Worm (Caenorhabditis elegans) whole organism, L4 larva: ENCODE measurements around the gene ssq-1.

Source experiments
- F26F4.8 ChIP-seq: fragments of 200-800 bp; sonication (Bioruptor generic); conservative IDR thresholded peaks from 2 replicates; pipeline ENCODE4 v1.3.6; 2022; ENCODE audit warnings: missing genetic modification characterization, missing compliant biosample characterization
- F44E2.7 ChIP-seq: fragments of 200-800 bp; sonication (Bioruptor generic); IDR thresholded peaks from 2 replicates; pipeline ENCODE4 v2.1.2; 2022; ENCODE audit warnings: missing genetic modification characterization, missing compliant biosample characterization
- T26A8.4 ChIP-seq: fragments of 200-800 bp; sonication (Bioruptor generic); IDR thresholded peaks from 2 replicates; pipeline ENCODE4 v1.3.6; 2022; ENCODE audit warnings: missing genetic modification characterization, missing compliant biosample characterization
- Y5F2A.4 ChIP-seq: fragments of 200-800 bp; sonication (Bioruptor generic); optimal IDR thresholded peaks from 2 replicates; lab custom pipeline; 2018; ENCODE audit warnings: mild to moderate bottlenecking, missing genetic modification characterization, missing compliant biosample characterization
- aha-1 ChIP-seq: fragments of 150-350 bp; peaks from one replicate; lab custom pipeline; 2014; ENCODE audit warnings: missing biosample characterization, missing genetic modification characterization
- aly-2 ChIP-seq: sonication (generic microtip); optimal IDR thresholded peaks from 2 replicates; lab custom pipeline; 2018; ENCODE audit warnings: missing biosample characterization, missing genetic modification characterization
- attf-4 ChIP-seq: sonication (generic microtip); optimal IDR thresholded peaks from 3 replicates; lab custom pipeline; 2017; ENCODE audit warnings: missing biosample characterization, missing genetic modification characterization
- ceh-62 ChIP-seq: sonication (generic microtip); optimal IDR thresholded peaks from 2 replicates; lab custom pipeline; 2017; ENCODE audit warnings: missing biosample characterization, missing genetic modification characterization
- ceh-82 ChIP-seq: sonication (generic microtip); optimal IDR thresholded peaks from 2 replicates; lab custom pipeline; 2017; ENCODE audit warnings: missing biosample characterization, missing genetic modification characterization
- ces-1 ChIP-seq: fragments of 150-350 bp; sonication (generic microtip); optimal IDR thresholded peaks from 4 replicates; lab custom pipeline; 2014; ENCODE audit warnings: missing biosample characterization, missing genetic modification reagents, missing genetic modification characterization
- daf-12 ChIP-seq: fragments of 150-350 bp; optimal IDR thresholded peaks from 2 replicates; lab custom pipeline; 2014; ENCODE audit warnings: missing biosample characterization, missing genetic modification reagents, missing genetic modification characterization
- daf-16 ChIP-seq, 3 experiments: sonication (generic microtip); optimal IDR thresholded peaks; 2 replicates each; lab custom pipeline; 2016 to 2017; ENCODE audit warnings: missing genetic modification characterization in 3 of 3, missing genetic modification reagents in 3 of 3, mild to moderate bottlenecking in 2 of 3, missing compliant biosample characterization in 2 of 3, missing biosample characterization in 1 of 3, moderate library complexity in 1 of 3
- daf-8 ChIP-seq: fragments of 200-800 bp; sonication (Bioruptor generic); IDR thresholded peaks from 2 replicates; pipeline ENCODE4 v1.3.6; 2022; ENCODE audit warnings: missing genetic modification characterization, missing compliant biosample characterization
- dmd-9 ChIP-seq: fragments of 200-800 bp; sonication (Bioruptor generic); IDR thresholded peaks from 2 replicates; pipeline ENCODE4 v1.3.6; 2022; ENCODE audit warnings: missing genetic modification reagents, missing genetic modification characterization, missing compliant biosample characterization
- dve-1 ChIP-seq: sonication (generic microtip); optimal IDR thresholded peaks from 2 replicates; lab custom pipeline; 2017; ENCODE audit warnings: antibody characterized with exemption, mild to moderate bottlenecking, missing genetic modification characterization, missing compliant biosample characterization; ENCODE audit not compliant: insufficient read depth
- egl-27 ChIP-seq: sonication (generic microtip); optimal IDR thresholded peaks from 3 replicates; lab custom pipeline; 2017; ENCODE audit warnings: missing biosample characterization, missing genetic modification reagents, missing genetic modification characterization
- egl-43 ChIP-seq: fragments of 200-800 bp; sonication (Bioruptor generic); IDR thresholded peaks from 2 replicates; pipeline ENCODE4 v1.3.6; 2022; ENCODE audit warnings: missing genetic modification reagents, missing genetic modification characterization, missing compliant biosample characterization
- gei-8 ChIP-seq: fragments of 200-800 bp; sonication (Bioruptor generic); optimal IDR thresholded peaks from 2 replicates; lab custom pipeline; 2018; ENCODE audit warnings: mild to moderate bottlenecking, missing genetic modification characterization, missing compliant biosample characterization
- lin-1 ChIP-seq: fragments of 200-800 bp; sonication (Bioruptor generic); IDR thresholded peaks from 2 replicates; pipeline ENCODE4 v1.3.6; 2022; ENCODE audit warnings: missing genetic modification reagents, missing genetic modification characterization, missing compliant biosample characterization
- lin-39 ChIP-seq: fragments of 150-350 bp; optimal IDR thresholded peaks from 2 replicates; lab custom pipeline; 2014; ENCODE audit warnings: missing biosample characterization, missing genetic modification reagents, missing genetic modification characterization
- lir-3 ChIP-seq: sonication (generic microtip); optimal IDR thresholded peaks from 2 replicates; lab custom pipeline; 2016; ENCODE audit warnings: mild to moderate bottlenecking, missing genetic modification characterization, missing compliant biosample characterization
- madf-5 ChIP-seq, 2 experiments: fragments of 200-800 bp; sonication (Bioruptor generic); IDR thresholded peaks; 2 replicates each; pipeline ENCODE4 v1.3.6; 2022; ENCODE audit warnings: missing compliant biosample characterization in 2 of 2, missing genetic modification characterization in 2 of 2
- mdt-29 ChIP-seq: fragments of 200-800 bp; sonication (Bioruptor generic); IDR thresholded peaks from 2 replicates; pipeline ENCODE4 v1.3.6; 2022; ENCODE audit warnings: missing genetic modification reagents, missing genetic modification characterization, missing compliant biosample characterization
- nhr-10 ChIP-seq: fragments of 150-350 bp; optimal IDR thresholded peaks from 2 replicates; lab custom pipeline; 2014; ENCODE audit warnings: missing biosample characterization, missing genetic modification characterization
- nhr-11 ChIP-seq: fragments of 150-350 bp; optimal IDR thresholded peaks from 2 replicates; lab custom pipeline; 2014; ENCODE audit warnings: missing biosample characterization, missing genetic modification characterization
- pqm-1 ChIP-seq: sonication (generic microtip); optimal IDR thresholded peaks from 2 replicates; lab custom pipeline; 2017; ENCODE audit warnings: missing biosample characterization, missing genetic modification characterization
- rbr-2 ChIP-seq: sonication (generic microtip); optimal IDR thresholded peaks from 2 replicates; lab custom pipeline; 2016; ENCODE audit warnings: missing genotype, missing genetic modification characterization, missing compliant biosample characterization
- saeg-2 ChIP-seq: fragments of 200-800 bp; sonication (Bioruptor generic); IDR thresholded peaks from 2 replicates; pipeline ENCODE4 v1.3.6; 2022; ENCODE audit warnings: missing genetic modification reagents, missing genetic modification characterization, missing compliant biosample characterization
- spr-1 ChIP-seq: sonication (generic microtip); optimal IDR thresholded peaks from 2 replicates; lab custom pipeline; 2016; ENCODE audit warnings: mild to moderate bottlenecking, missing genetic modification characterization, missing compliant biosample characterization
- tag-97 ChIP-seq: fragments of 200-800 bp; sonication (Bioruptor generic); IDR thresholded peaks from 2 replicates; pipeline ENCODE4 v1.3.6; 2022; ENCODE audit warnings: missing genetic modification characterization, missing compliant biosample characterization
- tra-1 ChIP-seq: fragments of 200-800 bp; sonication (Bioruptor generic); IDR thresholded peaks from 2 replicates; pipeline ENCODE4 v1.3.6; 2022; ENCODE audit warnings: missing genetic modification reagents, missing genetic modification characterization, missing compliant biosample characterization
- unc-39 ChIP-seq: sonication (generic microtip); optimal IDR thresholded peaks from 2 replicates; lab custom pipeline; 2017; ENCODE audit warnings: missing biosample characterization, missing genetic modification characterization
- unc-62 ChIP-seq, 3 experiments: fragments of 150-350 bp in 1 of 3; sonication (generic microtip); optimal IDR thresholded peaks in 2 of 3; peaks in 1 of 3; 1 replicate in 1 of 3; 2 replicates in 2 of 3; lab custom pipeline; 2014 to 2017; ENCODE audit warnings: missing biosample characterization in 3 of 3, missing genetic modification characterization in 3 of 3, missing genetic modification reagents in 3 of 3, missing genotype in 1 of 3
- zfp-2 ChIP-seq: sonication (generic microtip); optimal IDR thresholded peaks from 2 replicates; lab custom pipeline; 2016; ENCODE audit warnings: mild to moderate bottlenecking, missing genetic modification characterization, missing compliant biosample characterization
- zfp-3 ChIP-seq: fragments of 200-800 bp; sonication (Bioruptor generic); conservative IDR thresholded peaks from 2 replicates; pipeline ENCODE4 v1.3.6; 2022; ENCODE audit warnings: missing genetic modification reagents, missing genetic modification characterization, missing compliant biosample characterization
- zip-2 ChIP-seq: fragments of 150-350 bp; optimal IDR thresholded peaks from 2 replicates; lab custom pipeline; 2014; ENCODE audit warnings: missing biosample characterization, missing genetic modification characterization
- ztf-11 ChIP-seq: fragments of 150-350 bp; optimal IDR thresholded peaks from 2 replicates; lab custom pipeline; 2014; ENCODE audit warnings: missing biosample characterization, missing genetic modification characterization

ssq-1 gene

DNA sequence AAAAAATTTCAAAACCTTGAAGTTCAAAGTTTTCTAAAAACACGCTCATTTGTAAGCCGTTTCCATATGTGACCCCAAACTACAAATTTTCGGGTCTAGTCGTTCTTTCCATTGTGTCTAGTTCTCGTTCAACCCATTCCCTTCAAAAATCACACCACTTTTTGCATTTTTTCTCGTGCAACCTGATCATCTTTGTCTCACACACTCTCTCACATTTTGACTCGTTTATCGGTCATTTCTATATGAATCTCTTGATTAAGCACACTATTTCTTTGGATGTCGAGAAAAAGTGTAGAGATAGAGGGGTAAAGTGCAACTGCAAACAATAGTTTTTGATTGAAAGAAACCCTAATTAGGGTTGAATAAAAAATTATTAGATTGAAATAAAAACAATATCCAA is 48.8 kb upstream of the ssq-1 start (continued):
- TF ChIP-seq dve-1 (peak; percentile 85), daf-16 (GFP tag; optimal IDR thresholded peaks at IDR 0.05; lab: Kevin White, UChicago) (no peak), daf-16 (tag; optimal IDR thresholded peaks at IDR 0.05; lab: Kevin White, UChicago) (peak; percentile 70), F44E2.7 (no peak), daf-12 (no peak), gei-8 (no peak), aly-2 (no peak), zip-2 (tag; lab: Kevin White, UChicago) (no peak), mdt-29 (GFP tag; lab: Robert Waterston, UW) (no peak), egl-43 (GFP tag; lab: Robert Waterston, UW) (no peak), madf-5 (GFP tag; IDR thresholded peaks at IDR 0.05; lab: Robert Waterston, UW) (no peak), pqm-1 (tag; lab: Kevin White, UChicago) (peak; percentile 40), T26A8.4 (GFP tag; lab: Robert Waterston, UW) (0 out of 2 replicates have a peak, but pooled peaks have one; percentile 19), ceh-62 (tag; lab: Kevin White, UChicago) (no peak), lin-1 (peak; percentile 81; the same call in 1 of the 2 replicates), daf-8 (GFP tag; lab: Robert Waterston, UW) (no peak), zfp-3 (GFP tag; lab: Robert Waterston, UW) (0 out of 2 replicates have a peak, but pooled peaks have one; percentile 41), rbr-2 (tag; lab: Kevin White, UChicago) (peak; percentile 6), lin-39 (tag; lab: Kevin White, UChicago) (no peak), Y5F2A.4 (GFP tag; lab: Kevin White, UChicago) (no peak), aha-1 (tag; lab: Kevin White, UChicago) (no peak), F26F4.8 (GFP tag; lab: Robert Waterston, UW) (no peak)

DNA sequence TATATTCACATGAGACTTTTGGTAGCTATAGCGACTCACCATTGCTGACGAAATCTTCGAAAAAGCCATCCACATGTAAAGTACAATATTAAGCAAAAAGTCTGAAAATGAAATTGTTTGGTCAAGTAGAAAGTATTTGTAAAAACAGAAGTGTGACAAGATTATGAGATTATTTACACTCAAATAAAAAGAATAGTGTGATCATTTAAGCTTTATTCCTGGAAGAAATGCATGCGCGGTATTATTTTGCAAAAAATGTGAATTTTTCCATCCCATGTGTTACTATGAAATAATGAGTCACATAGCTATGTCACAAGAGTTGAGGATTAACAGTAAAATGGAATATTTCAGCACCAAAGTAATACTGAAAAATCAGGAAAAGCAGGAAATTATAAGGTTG is 41.7 kb upstream of the ssq-1 start, which contains the start of gene dct-15:
dct-15 (minus strand) TSS at position 101 of the 400 bp plus-strand sequence.
- TF ChIP-seq ces-1 (GFP tag; lab: Kevin White, UChicago) (no peak), tag-97 (GFP tag; lab: Robert Waterston, UW) (no peak), unc-62 (GFP tag; optimal IDR thresholded peaks at IDR 0.05 in 1 of 2; lab: Kevin White, UChicago) (no peak), unc-62 (tag; optimal IDR thresholded peaks at IDR 0.05; lab: Kevin White, UChicago) (no peak), spr-1 (tag; lab: Kevin White, UChicago) (no peak), tra-1 (no peak), dmd-9 (GFP tag; lab: Robert Waterston, UW) (no peak), ceh-82 (tag; lab: Kevin White, UChicago) (no peak), ztf-11 (tag; lab: Kevin White, UChicago) (no peak), lir-3 (no peak), nhr-11 (tag; lab: Kevin White, UChicago) (no peak), unc-39 (no peak), F26F4.8 (GFP tag; lab: Robert Waterston, UW) (no peak), attf-4 (tag; lab: Kevin White, UChicago) (no peak)

- TF ChIP-seq saeg-2 (GFP tag; lab: Robert Waterston, UW) (no peak), aha-1 (tag; lab: Kevin White, UChicago) (peak; percentile 63), gei-8 (no peak)
Measured at ce11 chrIV:9811487-9811886, 40.9 kb upstream of the ssq-1 start.

ce11 chrIV:9815432-9815831 is 36.9 kb upstream of the ssq-1 start, which contains the start of gene egl-20:
egl-20 (minus strand) TSS chrIV:9815532.
- TF ChIP-seq zfp-2 (tag; lab: Kevin White, UChicago) (no peak), T26A8.4 (GFP tag; lab: Robert Waterston, UW) (no peak), nhr-10 (tag; lab: Kevin White, UChicago) (no peak), egl-27 (no peak)
